Fruit fly (Drosophila melanogaster) whole organism, embryonic: Measurements from ENCODE around the gene CG16734.
A peak's percentile ranks its signal among the peaks of the same experiment; 100 is the strongest.

Experiments
- Ada2b ChIP-seq: fragments of 200-800 bp; sonication (Bioruptor generic); IDR thresholded peaks from 2 replicates; pipeline ENCODE4 v1.3.6; 2022; ENCODE audit warnings: missing biosample characterization, missing genetic modification characterization
- Adf1 ChIP-seq: fragments of 200-800 bp; sonication (Bioruptor generic); IDR thresholded peaks from 2 replicates; pipeline ENCODE4 v1.3.6; 2022; ENCODE audit warnings: missing biosample characterization, missing genetic modification characterization
- Atf-2 ChIP-seq: fragments of 200-800 bp; sonication (Bioruptor generic); optimal IDR thresholded peaks from 2 replicates; lab custom pipeline; 2016; ENCODE audit warnings: missing biosample characterization, missing genetic modification characterization
- B-H1 ChIP-seq: fragments of 200-800 bp; sonication (Bioruptor generic); IDR thresholded peaks from 3 replicates; pipeline ENCODE4 v1.3.6; 2022; ENCODE audit warnings: missing biosample characterization, missing genetic modification characterization
- Bteb2 ChIP-seq: fragments of 200-800 bp; sonication (Bioruptor generic); optimal IDR thresholded peaks from 2 replicates; lab custom pipeline; 2016; ENCODE audit warnings: missing biosample characterization, missing genetic modification characterization
- CG10543 ChIP-seq: fragments of 200-800 bp; sonication (Bioruptor generic); optimal IDR thresholded peaks from 3 replicates; lab custom pipeline; 2017; ENCODE audit warnings: missing biosample characterization, mild to moderate bottlenecking, missing genetic modification characterization, moderate library complexity
- CG11696 ChIP-seq: fragments of 200-800 bp; sonication (Bioruptor generic); IDR thresholded peaks from 2 replicates; pipeline ENCODE4 v1.3.6; 2022; ENCODE audit warnings: missing biosample characterization, missing genetic modification characterization
- CG15269 ChIP-seq: fragments of 200-800 bp; sonication (Bioruptor generic); optimal IDR thresholded peaks from 2 replicates; lab custom pipeline; 2018; ENCODE audit warnings: missing biosample characterization, mild to moderate bottlenecking, missing genetic modification characterization, moderate library complexity
- CG17568 ChIP-seq: fragments of 200-800 bp; sonication (Bioruptor generic); optimal IDR thresholded peaks from 2 replicates; lab custom pipeline; 2018; ENCODE audit warnings: missing biosample characterization, mild to moderate bottlenecking, missing genetic modification characterization, moderate library complexity
- CG17829 ChIP-seq: fragments of 200-800 bp; optimal IDR thresholded peaks from 2 replicates; lab custom pipeline; 2019; ENCODE audit warnings: missing biosample characterization, mild to moderate bottlenecking, missing genetic modification characterization, moderate library complexity
- CG18619 ChIP-seq: fragments of 200-800 bp; sonication (Bioruptor generic); optimal IDR thresholded peaks from 3 replicates; lab custom pipeline; 2017; ENCODE audit warnings: missing biosample characterization, mild to moderate bottlenecking, missing genetic modification characterization
- CG2712 ChIP-seq: fragments of 200-800 bp; optimal IDR thresholded peaks from 3 replicates; lab custom pipeline; 2019; ENCODE audit warnings: missing biosample characterization, mild to moderate bottlenecking, missing genetic modification characterization, moderate library complexity
- CG31365 ChIP-seq: fragments of 200-800 bp; sonication (Bioruptor generic); optimal IDR thresholded peaks from 2 replicates; lab custom pipeline; 2018; ENCODE audit warnings: missing biosample characterization, mild to moderate bottlenecking, missing genetic modification characterization
- CG31441 ChIP-seq: fragments of 200-800 bp; sonication (Bioruptor generic); IDR thresholded peaks from 2 replicates; pipeline ENCODE4 v1.3.6; 2022; ENCODE audit warnings: missing biosample characterization, missing genetic modification characterization
- CG4360 ChIP-seq: fragments of 200-800 bp; sonication (Bioruptor generic); IDR thresholded peaks from 2 replicates; pipeline ENCODE4 v1.3.6; 2022; ENCODE audit warnings: missing biosample characterization, missing genetic modification characterization
- CG5245 ChIP-seq: fragments of 200-800 bp; sonication (Bioruptor generic); optimal IDR thresholded peaks from 3 replicates; lab custom pipeline; 2016; ENCODE audit warnings: missing biosample characterization, missing genetic modification characterization
- CG7556 ChIP-seq: fragments of 200-800 bp; sonication (Bioruptor generic); optimal IDR thresholded peaks from 2 replicates; lab custom pipeline; 2017; ENCODE audit warnings: missing biosample characterization, mild to moderate bottlenecking, missing genetic modification characterization
- CG9609 ChIP-seq: fragments of 200-800 bp; sonication (Bioruptor generic); optimal IDR thresholded peaks from 3 replicates; lab custom pipeline; 2016; ENCODE audit warnings: missing biosample characterization, missing genetic modification characterization
- CHES-1-like ChIP-seq: fragments of 200-800 bp; sonication (Bioruptor generic); optimal IDR thresholded peaks from 2 replicates; lab custom pipeline; 2016; ENCODE audit warnings: missing biosample characterization, missing genetic modification characterization
- CoRest ChIP-seq: fragments of 200-800 bp; sonication (Bioruptor generic); optimal IDR thresholded peaks from 3 replicates; lab custom pipeline; 2018; ENCODE audit warnings: missing biosample characterization, mild to moderate bottlenecking, missing genetic modification characterization, moderate library complexity
- D19B ChIP-seq: fragments of 200-800 bp; sonication (Bioruptor generic); optimal IDR thresholded peaks from 2 replicates; lab custom pipeline; 2017; ENCODE audit warnings: missing biosample characterization, mild to moderate bottlenecking, missing genetic modification characterization
- Dbx ChIP-seq: fragments of 200-800 bp; sonication (Bioruptor generic); IDR thresholded peaks from 3 replicates; pipeline ENCODE4 v1.3.6; 2022; ENCODE audit warnings: missing biosample characterization, missing genetic modification characterization
- Dip2 ChIP-seq: fragments of 200-800 bp; sonication (Bioruptor generic); IDR thresholded peaks from 2 replicates; pipeline ENCODE4 v1.3.6; 2022; ENCODE audit warnings: missing biosample characterization, missing genetic modification characterization
- Dip3 ChIP-seq: fragments of 200-800 bp; sonication (Bioruptor generic); optimal IDR thresholded peaks from 3 replicates; lab custom pipeline; 2016; ENCODE audit warnings: missing biosample characterization, missing genetic modification characterization
- Dref ChIP-seq: fragments of 200-800 bp; sonication (Bioruptor generic); IDR thresholded peaks from 2 replicates; pipeline ENCODE4 v1.3.6; 2022; ENCODE audit warnings: missing biosample characterization, missing genetic modification characterization
- Gsc ChIP-seq: fragments of 200-800 bp; sonication (Bioruptor generic); IDR thresholded peaks from 2 replicates; pipeline ENCODE4 v1.3.6; 2022; ENCODE audit warnings: missing biosample characterization, missing genetic modification characterization
- Hr39 ChIP-seq: fragments of >200 bp; optimal IDR thresholded peaks from 2 replicates; lab custom pipeline; 2017
- Hsf ChIP-seq: fragments of 200-800 bp; sonication (Bioruptor generic); optimal IDR thresholded peaks from 3 replicates; lab custom pipeline; 2016; ENCODE audit warnings: missing biosample characterization, missing genetic modification characterization
- Lim3 ChIP-seq: fragments of 200-800 bp; sonication (Bioruptor generic); IDR thresholded peaks from 2 replicates; pipeline ENCODE4 v1.3.6; 2022; ENCODE audit warnings: missing biosample characterization, missing genetic modification characterization
- Med ChIP-seq: fragments of 200-800 bp; sonication (Bioruptor generic); peaks from one replicate; lab custom pipeline; 2016; ENCODE audit warnings: missing biosample characterization, missing genetic modification characterization, mild to moderate bottlenecking, inconsistent platforms, moderate library complexity
- Nf-YA ChIP-seq: fragments of 200-800 bp; sonication (Bioruptor generic); IDR thresholded peaks from 2 replicates; pipeline ENCODE4 v1.3.6; 2022; ENCODE audit warnings: missing biosample characterization, missing genetic modification characterization
- Scr ChIP-seq: fragments of 200-800 bp; sonication (Bioruptor generic); IDR thresholded peaks from 2 replicates; pipeline ENCODE4 v1.3.6; 2022; ENCODE audit warnings: missing biosample characterization, missing genetic modification characterization; ENCODE audit not compliant: partially characterized antibody
- chif ChIP-seq, 2 experiments: fragments of 200-800 bp; sonication (Bioruptor generic); optimal IDR thresholded peaks; 3 replicates each; lab custom pipeline; 2016; ENCODE audit warnings: missing biosample characterization in 2 of 2, missing genetic modification characterization in 2 of 2
- crol ChIP-seq: fragments of 200-800 bp; sonication (Bioruptor generic); IDR thresholded peaks from 2 replicates; pipeline ENCODE4 v1.3.6; 2022; ENCODE audit warnings: missing biosample characterization, missing genetic modification characterization
- dmrt99B ChIP-seq: fragments of 200-800 bp; sonication (Bioruptor generic); optimal IDR thresholded peaks from 2 replicates; lab custom pipeline; 2018; ENCODE audit warnings: missing biosample characterization, mild to moderate bottlenecking, missing genetic modification characterization, moderate library complexity
- dpn ChIP-seq, 2 experiments: fragments of 200-800 bp; sonication (Bioruptor generic); optimal IDR thresholded peaks; 3 replicates each; lab custom pipeline; 2016; ENCODE audit warnings: missing biosample characterization in 2 of 2, missing genetic modification characterization in 2 of 2
- dysf ChIP-seq: fragments of 200-800 bp; sonication (Bioruptor generic); IDR thresholded peaks from 3 replicates; pipeline ENCODE4 v1.3.6; 2022; ENCODE audit warnings: missing biosample characterization, missing genetic modification characterization
- en ChIP-seq: fragments of 200-800 bp; sonication (Bioruptor generic); optimal IDR thresholded peaks from 2 replicates; lab custom pipeline; 2016; ENCODE audit warnings: missing biosample characterization, missing genetic modification characterization
- gem ChIP-seq: fragments of 200-800 bp; sonication (Bioruptor generic); optimal IDR thresholded peaks from 2 replicates; lab custom pipeline; 2019; ENCODE audit warnings: missing biosample characterization, mild to moderate bottlenecking, missing genetic modification characterization, moderate library complexity
- gfzf ChIP-seq: fragments of 200-800 bp; sonication (Bioruptor generic); optimal IDR thresholded peaks from 2 replicates; lab custom pipeline; 2016; ENCODE audit warnings: missing biosample characterization, mild to moderate bottlenecking, missing genetic modification characterization, moderate library complexity
- her ChIP-seq: fragments of 200-800 bp; sonication (Bioruptor generic); optimal IDR thresholded peaks from 2 replicates; lab custom pipeline; 2016; ENCODE audit warnings: missing biosample characterization, missing genetic modification characterization
- ind ChIP-seq: fragments of 200-800 bp; sonication (Bioruptor generic); optimal IDR thresholded peaks from 3 replicates; lab custom pipeline; 2016; ENCODE audit warnings: missing biosample characterization, missing genetic modification characterization
- kah ChIP-seq: fragments of 200-800 bp; sonication (Bioruptor generic); optimal IDR thresholded peaks from 2 replicates; lab custom pipeline; 2018; ENCODE audit warnings: missing biosample characterization, mild to moderate bottlenecking, missing genetic modification characterization
- pita ChIP-seq: fragments of 200-800 bp; sonication (Bioruptor generic); optimal IDR thresholded peaks from 2 replicates; lab custom pipeline; 2017; ENCODE audit warnings: missing biosample characterization, mild to moderate bottlenecking, missing genetic modification characterization
- pnt ChIP-seq: fragments of 200-800 bp; sonication (Bioruptor generic); optimal IDR thresholded peaks from 3 replicates; lab custom pipeline; 2016; ENCODE audit warnings: missing biosample characterization, missing genetic modification characterization
- repo ChIP-seq: fragments of 200-800 bp; sonication (Bioruptor generic); optimal IDR thresholded peaks from 2 replicates; lab custom pipeline; 2016; ENCODE audit warnings: missing biosample characterization, missing genetic modification characterization
- scrt ChIP-seq: fragments of 200-800 bp; sonication (Bioruptor generic); optimal IDR thresholded peaks from 2 replicates; lab custom pipeline; 2018; ENCODE audit warnings: missing biosample characterization, mild to moderate bottlenecking, missing genetic modification characterization, moderate library complexity
- sd ChIP-seq: fragments of 200-800 bp; sonication (Bioruptor generic); optimal IDR thresholded peaks from 3 replicates; lab custom pipeline; 2018; ENCODE audit warnings: missing biosample characterization, mild to moderate bottlenecking, missing genetic modification characterization, moderate library complexity
- slbo ChIP-seq: fragments of 200-800 bp; sonication (Bioruptor generic); IDR thresholded peaks from 2 replicates; pipeline ENCODE4 v1.3.6; 2022; ENCODE audit warnings: missing biosample characterization, missing genetic modification characterization
- toy ChIP-seq: fragments of 200-800 bp; sonication (Bioruptor generic); IDR thresholded peaks from 2 replicates; pipeline ENCODE4 v1.3.6; 2022; ENCODE audit warnings: missing biosample characterization, missing genetic modification characterization
- vvl ChIP-seq: fragments of 200-800 bp; sonication (Bioruptor generic); IDR thresholded peaks from 2 replicates; pipeline ENCODE4 v1.3.6; 2022; ENCODE audit warnings: missing biosample characterization, missing genetic modification characterization

Gene CG16734

DNA sequence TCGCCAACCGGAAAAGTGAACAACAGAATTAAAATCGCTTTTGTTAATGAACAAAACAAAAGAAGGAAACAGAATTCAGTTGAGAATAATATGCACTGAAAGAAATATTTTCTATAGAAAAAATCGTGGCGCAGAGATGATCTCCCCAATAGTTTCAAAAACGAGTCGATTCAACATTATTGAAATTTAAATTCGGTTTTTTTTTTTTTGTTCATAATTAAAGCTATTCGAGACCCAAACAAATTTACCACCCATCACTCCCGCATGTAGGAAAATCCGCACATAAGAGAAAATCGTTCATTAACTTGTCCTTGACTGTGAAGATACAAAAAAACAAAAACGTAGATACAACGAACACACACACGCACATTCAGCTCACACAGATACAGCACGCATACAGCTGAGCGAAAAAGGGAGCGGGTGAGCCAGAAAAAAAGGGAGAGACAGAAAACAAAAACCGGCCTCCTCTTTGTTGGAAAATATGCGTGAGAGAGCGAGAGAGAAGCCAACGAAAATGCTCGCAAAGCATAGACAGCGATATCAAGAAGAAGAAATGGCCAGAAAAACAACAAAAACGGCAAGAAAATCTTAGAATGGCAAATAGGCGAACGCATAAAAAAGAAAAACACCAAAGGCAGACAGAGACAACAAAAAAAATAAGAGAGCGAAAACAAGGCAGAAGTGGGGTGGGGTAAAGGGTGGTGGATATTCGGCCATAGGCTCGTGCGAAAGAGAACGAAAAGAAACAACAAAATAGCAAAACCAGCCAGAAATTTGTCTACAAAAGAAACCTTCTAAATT lies 34.6 kb upstream of the CG16734 start (continued):
- peak; percentile 35 to 45 for TF ChIP-seq chif (GFP tag; optimal IDR thresholded peaks at IDR 0.05; lab: Kevin White, UChicago)
- TF ChIP-seq her (GFP tag; lab: Kevin White, UChicago), result peak; percentile 22
- no peak for TF ChIP-seq pnt (GFP tag; lab: Kevin White, UChicago)
- TF ChIP-seq CG7556 (GFP tag; lab: Kevin White, UChicago), result peak; percentile 18
- TF ChIP-seq CG31365 (tag; lab: Kevin White, UChicago), result no peak
- peak; percentile 72 for TF ChIP-seq Dbx (GFP tag; lab: Robert Waterston, UW)
- peak; percentile 12; the same call in 1 of the 2 replicates for TF ChIP-seq Scr (GFP tag; lab: Robert Waterston, UW)
- no peak for TF ChIP-seq Nf-YA
- TF ChIP-seq D19B (GFP tag; lab: Kevin White, UChicago), result peak; percentile 49
- TF ChIP-seq CG11696 (GFP tag; lab: Robert Waterston, UW), result peak; percentile 74
- no peak for TF ChIP-seq Hr39 (lab: Kevin White, UChicago)
- no peak for TF ChIP-seq Lim3
- peak; percentile 70 for TF ChIP-seq slbo
- no peak for TF ChIP-seq pita
- peak; percentile 48 for TF ChIP-seq Hsf (GFP tag; lab: Kevin White, UChicago)
- TF ChIP-seq sd (tag; lab: Kevin White, UChicago), result peak; percentile 75
- peak; percentile 59 for TF ChIP-seq vvl (GFP tag; lab: Robert Waterston, UW)
- TF ChIP-seq kah, result no peak
- peak; percentile 39; the same call in 1 of the 2 replicates for TF ChIP-seq Adf1
- TF ChIP-seq ind (GFP tag; lab: Kevin White, UChicago), result peak; percentile 28
- no peak for TF ChIP-seq CG18619 (GFP tag; lab: Kevin White, UChicago)
- TF ChIP-seq repo (GFP tag; lab: Kevin White, UChicago), result peak; percentile 2
- peak; percentile 12 for TF ChIP-seq CoRest (tag; lab: Kevin White, UChicago)
- TF ChIP-seq dpn (GFP tag; optimal IDR thresholded peaks at IDR 0.05; lab: Kevin White, UChicago), result peak; percentile 36 to 40
- TF ChIP-seq B-H1 (GFP tag; lab: Robert Waterston, UW), result no peak
- TF ChIP-seq CG17568 (GFP tag; lab: Kevin White, UChicago), result peak; percentile 11
- TF ChIP-seq CG10543 (GFP tag; lab: Kevin White, UChicago), result no peak
- peak; percentile 38 for TF ChIP-seq Bteb2 (GFP tag; lab: Kevin White, UChicago)
- peak; percentile 18 for TF ChIP-seq Atf-2
- TF ChIP-seq gem (tag; lab: Kevin White, UChicago), result peak; percentile 67
- TF ChIP-seq Gsc (GFP tag; lab: Robert Waterston, UW), result no peak
- peak; percentile 10 for TF ChIP-seq en (GFP tag; lab: Kevin White, UChicago)
- TF ChIP-seq Med, result peak; percentile 89
- TF ChIP-seq crol (GFP tag; lab: Robert Waterston, UW), result peak; percentile 75
- TF ChIP-seq Dip2, result no peak
- TF ChIP-seq CG17829, result peak; percentile 15
- TF ChIP-seq toy, result no peak
- peak; percentile 8 for TF ChIP-seq CG15269 (tag; lab: Kevin White, UChicago)
- TF ChIP-seq CG4360, result peak; percentile 86
- TF ChIP-seq dysf (GFP tag; lab: Robert Waterston, UW), result peak; percentile 60; the same call in 2 of the 3 replicates
- TF ChIP-seq CG31441 (GFP tag; lab: Robert Waterston, UW), result no peak
- TF ChIP-seq Dref (GFP tag; lab: Robert Waterston, UW), result no peak
- no peak for TF ChIP-seq CG5245 (GFP tag; lab: Kevin White, UChicago)
- no peak for TF ChIP-seq CG2712
- TF ChIP-seq Ada2b (GFP tag; lab: Robert Waterston, UW), result peak; percentile 41; the same call in 1 of the 2 replicates
- TF ChIP-seq scrt (GFP tag; lab: Kevin White, UChicago), result peak; percentile 36
- no peak for TF ChIP-seq gfzf (GFP tag; lab: Kevin White, UChicago)
- TF ChIP-seq CG9609 (GFP tag; lab: Kevin White, UChicago), result peak; percentile 56
- peak; percentile 30 for TF ChIP-seq CHES-1-like (GFP tag; lab: Kevin White, UChicago)
- peak; percentile 32 for TF ChIP-seq dmrt99B (tag; lab: Kevin White, UChicago)
- peak; percentile 11 for TF ChIP-seq Dip3 (GFP tag; lab: Kevin White, UChicago)
